Worm (Caenorhabditis elegans) whole organism, young adult: ENCODE data around the gene Y40C5A.4.

Source experiments
- C17E4.6 ChIP-seq: fragments of 200-800 bp; sonication (Bioruptor generic); IDR thresholded peaks from 2 replicates; pipeline ENCODE4 v1.3.6; 2022; ENCODE audit warnings: missing genetic modification reagents, missing genetic modification characterization, missing compliant biosample characterization
- F33H1.4 ChIP-seq: fragments of 200-800 bp; sonication (Bioruptor generic); IDR thresholded peaks from 2 replicates; pipeline ENCODE4 v1.3.6; 2022; ENCODE audit warnings: missing genetic modification reagents, missing genetic modification characterization, missing compliant biosample characterization
- F57A8.1 ChIP-seq: fragments of 200-800 bp; sonication (Bioruptor generic); optimal IDR thresholded peaks from 2 replicates; lab custom pipeline; 2018; ENCODE audit warnings: mild to moderate bottlenecking, missing genetic modification characterization, moderate library complexity, missing compliant biosample characterization
- F57C9.4 ChIP-seq: sonication (generic microtip); optimal IDR thresholded peaks from 2 replicates; lab custom pipeline; 2017; ENCODE audit warnings: mild to moderate bottlenecking, missing genetic modification characterization, missing compliant biosample characterization
- K11D2.4 ChIP-seq: fragments of 200-800 bp; sonication (Bioruptor generic); IDR thresholded peaks from 2 replicates; pipeline ENCODE4 v1.3.6; 2022; ENCODE audit warnings: missing genetic modification reagents, missing genetic modification characterization, missing compliant biosample characterization
- Y53G8AR.9 ChIP-seq: fragments of 200-800 bp; sonication (Bioruptor generic); conservative IDR thresholded peaks from 2 replicates; pipeline ENCODE4 v1.3.6; 2022; ENCODE audit warnings: missing genetic modification reagents, missing genetic modification characterization, missing compliant biosample characterization
- Y56A3A.18 ChIP-seq: fragments of 200-800 bp; sonication (Bioruptor generic); IDR thresholded peaks from 2 replicates; pipeline ENCODE4 v1.3.6; 2022; ENCODE audit warnings: missing genetic modification reagents, missing genetic modification characterization, missing compliant biosample characterization
- ZK185.1 ChIP-seq: sonication (generic microtip); optimal IDR thresholded peaks from 2 replicates; lab custom pipeline; 2016; ENCODE audit warnings: mild to moderate bottlenecking, missing genetic modification characterization, missing compliant biosample characterization; ENCODE audit not compliant: poor library complexity, severe bottlenecking
- aptf-2 ChIP-seq: fragments of 200-800 bp; sonication (Bioruptor generic); conservative IDR thresholded peaks from 2 replicates; pipeline ENCODE4 v1.3.6; 2022; ENCODE audit warnings: missing genetic modification reagents, missing genetic modification characterization, missing compliant biosample characterization
- atf-7 ChIP-seq: sonication (generic microtip); optimal IDR thresholded peaks from 2 replicates; lab custom pipeline; 2017; ENCODE audit warnings: mild to moderate bottlenecking, missing genetic modification characterization, missing compliant biosample characterization
- athp-1 ChIP-seq: sonication (generic microtip); optimal IDR thresholded peaks from 2 replicates; lab custom pipeline; 2017; ENCODE audit warnings: mild to moderate bottlenecking, missing genetic modification characterization, missing compliant biosample characterization
- ccch-3 ChIP-seq: fragments of 200-800 bp; sonication (Bioruptor generic); optimal IDR thresholded peaks from 2 replicates; lab custom pipeline; 2018; ENCODE audit warnings: mild to moderate bottlenecking, missing genetic modification characterization, missing compliant biosample characterization
- dox-1 ChIP-seq: fragments of 200-800 bp; sonication (Bioruptor generic); IDR thresholded peaks from 2 replicates; pipeline ENCODE4 v1.3.6; 2022; ENCODE audit warnings: missing genetic modification reagents, missing genetic modification characterization, missing compliant biosample characterization
- dpff-1 ChIP-seq: sonication (generic microtip); optimal IDR thresholded peaks from 2 replicates; lab custom pipeline; 2017; ENCODE audit warnings: mild to moderate bottlenecking, missing genetic modification characterization, missing compliant biosample characterization
- efl-1 ChIP-seq: fragments of 150-350 bp; optimal IDR thresholded peaks from 2 replicates; lab custom pipeline; 2014; ENCODE audit warnings: missing biosample characterization, missing genetic modification reagents, missing genetic modification characterization
- egrh-3 ChIP-seq: fragments of 200-800 bp; sonication (Bioruptor generic); IDR thresholded peaks from 2 replicates; pipeline ENCODE4 v1.3.6; 2022; ENCODE audit warnings: missing genetic modification reagents, missing genetic modification characterization, missing compliant biosample characterization
- gei-17 ChIP-seq: fragments of 200-800 bp; sonication (Bioruptor generic); optimal IDR thresholded peaks from 2 replicates; lab custom pipeline; 2018; ENCODE audit warnings: mild to moderate bottlenecking, missing genetic modification characterization, missing compliant biosample characterization
- hlh-12 ChIP-seq: sonication (generic microtip); optimal IDR thresholded peaks from 2 replicates; lab custom pipeline; 2016; ENCODE audit warnings: missing genetic modification characterization, missing compliant biosample characterization
- let-526 ChIP-seq: fragments of 200-800 bp; sonication (Bioruptor generic); IDR thresholded peaks from 2 replicates; pipeline ENCODE4 v1.3.6; 2022; ENCODE audit warnings: missing genetic modification reagents, missing genetic modification characterization, missing compliant biosample characterization
- lin-26 ChIP-seq: fragments of 200-800 bp; sonication (Bioruptor generic); IDR thresholded peaks from 2 replicates; pipeline ENCODE4 v1.3.6; 2022; ENCODE audit warnings: missing genetic modification reagents, missing genetic modification characterization, missing compliant biosample characterization
- lsl-1 ChIP-seq: fragments of 200-800 bp; sonication (Bioruptor generic); optimal IDR thresholded peaks from 2 replicates; lab custom pipeline; 2018; ENCODE audit warnings: mild to moderate bottlenecking, missing genetic modification characterization, moderate library complexity, missing compliant biosample characterization
- lsy-27 ChIP-seq: sonication (generic microtip); optimal IDR thresholded peaks from 2 replicates; lab custom pipeline; 2017; ENCODE audit warnings: missing genetic modification characterization, mild to moderate bottlenecking, missing compliant biosample characterization, antibody characterized with exemption, missing genotype, borderline replicate concordance; ENCODE audit not compliant: insufficient read depth
- madf-3 ChIP-seq: fragments of 200-800 bp; sonication (Bioruptor generic); IDR thresholded peaks from 2 replicates; pipeline ENCODE4 v1.3.6; 2022; ENCODE audit warnings: missing genetic modification reagents, missing genetic modification characterization, missing compliant biosample characterization
- mcd-1 ChIP-seq: fragments of 200-800 bp; sonication (Bioruptor generic); IDR thresholded peaks from 2 replicates; pipeline ENCODE4 v1.3.6; 2022; ENCODE audit warnings: missing genetic modification reagents, missing genetic modification characterization, missing compliant biosample characterization
- mes-4 ChIP-seq: sonication (generic microtip); optimal IDR thresholded peaks from 2 replicates; lab custom pipeline; 2016; ENCODE audit warnings: missing genotype, missing genetic modification characterization, missing compliant biosample characterization
- nfya-2 ChIP-seq: fragments of 200-800 bp; sonication (Bioruptor generic); IDR thresholded peaks from 2 replicates; pipeline ENCODE4 v1.3.6; 2022; ENCODE audit warnings: missing genetic modification reagents, missing genetic modification characterization, missing compliant biosample characterization
- nfyb-1 ChIP-seq: fragments of 200-800 bp; sonication (Bioruptor generic); IDR thresholded peaks from 2 replicates; pipeline ENCODE4 v1.3.6; 2022; ENCODE audit warnings: missing genetic modification reagents, missing genetic modification characterization, missing compliant biosample characterization
- nhr-179 ChIP-seq: sonication (generic microtip); optimal IDR thresholded peaks from 2 replicates; lab custom pipeline; 2016; ENCODE audit warnings: mild to moderate bottlenecking, missing genetic modification characterization, missing compliant biosample characterization
- nhr-27 ChIP-seq: fragments of 200-800 bp; sonication (Bioruptor generic); optimal IDR thresholded peaks from 2 replicates; lab custom pipeline; 2018; ENCODE audit warnings: mild to moderate bottlenecking, missing genetic modification characterization, moderate library complexity, missing compliant biosample characterization
- nhr-80 ChIP-seq: sonication (generic microtip); optimal IDR thresholded peaks from 2 replicates; lab custom pipeline; 2016; ENCODE audit warnings: missing genetic modification characterization, missing compliant biosample characterization
- rcor-1 ChIP-seq: fragments of 200-800 bp; sonication (Bioruptor generic); IDR thresholded peaks from 2 replicates; pipeline ENCODE4 v1.3.6; 2022; ENCODE audit warnings: missing genetic modification reagents, missing genetic modification characterization, missing compliant biosample characterization
- rpc-1 ChIP-seq, 2 experiments: fragments of 150-350 bp in 1 of 2; sonication (generic microtip) in 1 of 2; optimal IDR thresholded peaks; 2 replicates each; lab custom pipeline; 2014 to 2018; ENCODE audit warnings: missing biosample characterization in 1 of 2, missing genetic modification characterization in 1 of 2, missing genetic modification reagents in 1 of 2, missing genotype in 1 of 2
- snpc-1.1 ChIP-seq: sonication (generic microtip); optimal IDR thresholded peaks from 2 replicates; lab custom pipeline; 2017; ENCODE audit warnings: missing genetic modification characterization, mild to moderate bottlenecking, missing compliant biosample characterization, antibody characterized with exemption, moderate library complexity, missing genotype, missing genetic modification reagents; ENCODE audit not compliant: insufficient read depth
- xnd-1 ChIP-seq: sonication (generic microtip); optimal IDR thresholded peaks from 2 replicates; lab custom pipeline; 2016; ENCODE audit warnings: missing genotype, missing genetic modification reagents, missing genetic modification characterization, missing compliant biosample characterization
- ztf-3 ChIP-seq: fragments of 200-800 bp; sonication (Bioruptor generic); optimal IDR thresholded peaks from 2 replicates; lab custom pipeline; 2018; ENCODE audit warnings: mild to moderate bottlenecking, missing genetic modification characterization, missing compliant biosample characterization

Gene Y40C5A.4

ce11 chrIV:7308974-7309373, 55.9 kb downstream of the Y40C5A.4 start, which contains the start of gene F42C5.6 (continued):
- TF ChIP-seq nhr-80 (tag; lab: Kevin White, UChicago): no peak
- no peak for TF ChIP-seq let-526 (GFP tag; lab: Robert Waterston, UW)
- no peak for TF ChIP-seq xnd-1 (tag; lab: Kevin White, UChicago)

ce11 chrIV:7305325-7305724, 59.6 kb downstream of the Y40C5A.4 start, which contains the start of gene npr-27:
npr-27 (plus strand) TSS chrIV:7305625.
- TF ChIP-seq hlh-12 (tag; lab: Kevin White, UChicago): no peak
- no peak for TF ChIP-seq ZK185.1 (tag; lab: Kevin White, UChicago)
- no peak for TF ChIP-seq lsl-1 (GFP tag; lab: Kevin White, UChicago)
- no peak for TF ChIP-seq F57A8.1 (GFP tag; lab: Kevin White, UChicago)
- no peak for TF ChIP-seq atf-7 (tag; lab: Kevin White, UChicago)
- no peak for TF ChIP-seq lin-26
- no peak for TF ChIP-seq nfya-2 (GFP tag; lab: Robert Waterston, UW)
- no peak for TF ChIP-seq athp-1 (tag; lab: Kevin White, UChicago)
- no peak for TF ChIP-seq K11D2.4
- TF ChIP-seq F57C9.4 (tag; lab: Kevin White, UChicago): no peak
- TF ChIP-seq rpc-1 (optimal IDR thresholded peaks at IDR 0.05; lab: Kevin White, UChicago): no peak
- TF ChIP-seq rpc-1 (tag; optimal IDR thresholded peaks at IDR 0.05; lab: Kevin White, UChicago): no peak
- no peak for TF ChIP-seq nhr-27 (tag; lab: Kevin White, UChicago)
- no peak for TF ChIP-seq mes-4
- no peak for TF ChIP-seq mcd-1 (GFP tag; lab: Robert Waterston, UW)
- TF ChIP-seq snpc-1.1 (tag; lab: Kevin White, UChicago): no peak
- no peak for TF ChIP-seq ztf-3 (GFP tag; lab: Kevin White, UChicago)
- TF ChIP-seq aptf-2 (GFP tag; lab: Robert Waterston, UW): no peak
- TF ChIP-seq nfyb-1: no peak
- TF ChIP-seq egrh-3: no peak
- TF ChIP-seq F33H1.4: no peak
- TF ChIP-seq, all 124 proteins: peak for 0

ce11 chrIV:7301481-7301880, 63.4 kb downstream of the Y40C5A.4 start:
- no peak for TF ChIP-seq dox-1
- no peak for TF ChIP-seq nhr-27 (tag; lab: Kevin White, UChicago)
- TF ChIP-seq gei-17 (GFP tag; lab: Kevin White, UChicago): no peak
- no peak for TF ChIP-seq dpff-1 (tag; lab: Kevin White, UChicago)
- no peak for TF ChIP-seq aptf-2 (GFP tag; lab: Robert Waterston, UW)
- no peak for TF ChIP-seq K11D2.4
- TF ChIP-seq mcd-1 (GFP tag; lab: Robert Waterston, UW): no peak
- no peak for TF ChIP-seq Y56A3A.18 (GFP tag; lab: Robert Waterston, UW)
- no peak for TF ChIP-seq C17E4.6 (GFP tag; lab: Robert Waterston, UW)
- no peak for TF ChIP-seq Y53G8AR.9 (GFP tag; lab: Robert Waterston, UW)
- TF ChIP-seq nhr-179 (tag; lab: Kevin White, UChicago): no peak
- TF ChIP-seq ccch-3 (GFP tag; lab: Kevin White, UChicago): no peak
- TF ChIP-seq madf-3: no peak
- no peak for TF ChIP-seq rcor-1 (GFP tag; lab: Robert Waterston, UW)
- no peak for TF ChIP-seq F57C9.4 (tag; lab: Kevin White, UChicago)
- TF ChIP-seq efl-1 (GFP tag; lab: Kevin White, UChicago): no peak
- no peak for TF ChIP-seq lsy-27 (tag; lab: Kevin White, UChicago)
- TF ChIP-seq, all 124 proteins: peak for 0
